Worm (Caenorhabditis elegans): ENCODE measurements around the gene haf-7.
A peak's percentile ranks its signal among the peaks of the same experiment; 100 is the strongest.

The haf-7 gene

ce11 chrV:14734187-14734765 is 38.8 kb upstream of the haf-7 start, which contains the start of gene unc-61:
TSS of gene unc-61 (minus strand) at chrV:14734237.
- TF ChIP-seq lin-35 (GFP tag; optimal IDR thresholded peaks at IDR 0.05) (peak in 1 of 3 experiments; percentile 72), lsl-1 (GFP tag; optimal IDR thresholded peaks at IDR 0.05) (peak; percentile 22), dpl-1 (GFP tag; optimal IDR thresholded peaks at IDR 0.05) (peak; percentile 41), akir-1 (GFP tag; optimal IDR thresholded peaks at IDR 0.05) (no peak), efl-1 (GFP tag; optimal IDR thresholded peaks at IDR 0.05) (peak; percentile 78), ets-4 (GFP tag; optimal IDR thresholded peaks at IDR 0.05) (no peak), snpc-3.4 (tag; optimal IDR thresholded peaks at IDR 0.05) (peak; percentile 5), mcd-1 (GFP tag; IDR thresholded peaks at IDR 0.05) (peak; percentile 79), rcor-1 (GFP tag; IDR thresholded peaks at IDR 0.05) (no peak), lin-26 (GFP tag; IDR thresholded peaks at IDR 0.05) (no peak), lin-54 (GFP tag; optimal IDR thresholded peaks at IDR 0.05) (peak; percentile 35)

ce11 chrV:14736851-14737250 is 36.2 kb upstream of the haf-7 start, which contains the start of gene Y50E8A.5:
TSS of gene Y50E8A.5 (minus strand) at chrV:14736951.
- no peak for TF ChIP-seq gei-17 (GFP tag; optimal IDR thresholded peaks at IDR 0.05)
- TF ChIP-seq F23B12.7 (tag; optimal IDR thresholded peaks at IDR 0.05; ENCODE audit: insufficient read depth), result no peak
- no peak for TF ChIP-seq egl-44 (GFP tag; IDR thresholded peaks at IDR 0.05)
- no peak for TF ChIP-seq nhr-27 (tag; optimal IDR thresholded peaks at IDR 0.05)
- no peak for TF ChIP-seq sptf-2 (GFP tag; optimal IDR thresholded peaks at IDR 0.05)

DNA sequence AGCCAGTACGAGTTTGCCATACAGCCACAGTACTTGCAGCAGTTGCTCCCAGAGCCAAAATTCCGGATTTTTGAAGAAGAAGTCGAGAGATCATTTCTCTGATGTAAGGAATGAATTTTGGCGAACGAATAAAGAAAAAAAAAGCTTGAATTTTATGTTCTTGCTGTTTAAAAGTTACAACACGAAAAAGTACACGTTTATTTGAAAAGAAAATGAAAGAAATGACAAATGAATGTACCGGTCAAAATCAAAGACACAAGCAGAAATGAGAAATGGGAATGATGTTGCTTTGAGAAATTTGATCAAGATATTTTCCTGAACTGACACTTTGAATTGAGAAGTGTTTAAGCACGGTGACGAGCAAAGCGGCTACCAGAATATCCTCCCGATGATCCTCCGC is 31.8 kb upstream of the haf-7 start, which contains the start of gene Y50E8A.6:
TSS of gene Y50E8A.6 (minus strand) at position 101 of the 400 bp plus-strand sequence.
- no peak for TF ChIP-seq F37B4.10 (GFP tag; IDR thresholded peaks at IDR 0.05)
- TF ChIP-seq lin-26 (GFP tag; IDR thresholded peaks at IDR 0.05), result no peak
- no peak for TF ChIP-seq cebp-1 (GFP tag; IDR thresholded peaks at IDR 0.05)
- no peak for TF ChIP-seq cebp-1 (tag; optimal IDR thresholded peaks at IDR 0.05)
- no peak for TF ChIP-seq F33H1.4 (GFP tag; IDR thresholded peaks at IDR 0.05)
- TF ChIP-seq lsy-27 (tag; optimal IDR thresholded peaks at IDR 0.05; ENCODE audit: borderline replicate concordance, insufficient read depth), result no peak
- TF ChIP-seq ekl-4 (GFP tag; IDR thresholded peaks at IDR 0.05), result no peak

DNA sequence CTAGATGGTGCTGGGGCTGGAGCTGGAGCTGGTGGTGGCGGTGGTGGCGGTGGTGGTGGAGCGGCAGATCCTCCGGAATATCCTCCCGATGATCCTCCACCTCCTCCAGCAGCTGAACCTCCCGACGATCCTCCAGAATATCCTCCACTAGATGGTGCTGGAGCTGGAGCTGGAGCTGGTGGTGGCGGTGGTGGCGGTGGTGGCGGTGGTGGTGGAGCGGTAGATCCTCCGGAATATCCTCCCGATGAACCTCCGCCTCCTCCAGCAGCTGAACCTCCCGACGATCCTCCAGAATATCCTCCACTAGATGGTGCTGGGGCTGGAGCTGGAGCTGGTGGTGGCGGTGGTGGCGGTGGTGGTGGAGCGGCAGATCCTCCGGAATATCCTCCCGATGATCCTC is 30.2 kb upstream of the haf-7 start:
- peak; percentile 78; the same call in 1 of the 2 replicates for TF ChIP-seq egrh-3 (GFP tag; IDR thresholded peaks at IDR 0.05)

DNA sequence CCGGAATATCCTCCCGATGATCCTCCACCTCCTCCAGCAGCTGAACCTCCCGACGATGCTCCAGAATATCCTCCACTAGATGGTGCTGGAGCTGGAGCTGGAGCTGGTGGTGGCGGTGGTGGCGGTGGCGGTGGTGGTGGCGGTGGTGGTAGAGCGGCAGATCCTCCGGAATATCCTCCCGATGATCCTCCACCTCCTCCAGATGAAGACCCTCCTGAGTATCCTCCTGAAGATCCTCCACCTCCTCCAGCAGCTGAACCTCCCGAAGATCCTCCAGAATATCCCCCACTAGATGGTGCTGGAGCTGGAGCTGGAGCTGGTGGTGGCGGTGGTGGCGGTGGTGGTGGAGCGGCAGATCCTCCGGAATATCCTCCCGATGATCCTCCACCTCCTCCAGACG is 29.6 kb upstream of the haf-7 start:
- peak; percentile 74; the same call in 1 of the 2 replicates for TF ChIP-seq egrh-3 (GFP tag; IDR thresholded peaks at IDR 0.05)

- TF ChIP-seq nfya-2 (GFP tag; IDR thresholded peaks at IDR 0.05) (no peak), lin-26 (GFP tag; IDR thresholded peaks at IDR 0.05) (0 out of 2 replicates have a peak, but pooled peaks have one; percentile 14), egrh-3 (GFP tag; IDR thresholded peaks at IDR 0.05) (peak; percentile 69), fkh-3 (tag; optimal IDR thresholded peaks at IDR 0.05) (no peak), zfh-2 (GFP tag; conservative IDR thresholded peaks at IDR 0.05) (peak; percentile 85)
Observed at ce11 chrV:14744824-14745223, 28.2 kb upstream of the haf-7 start.

- no peak for TF ChIP-seq F22D6.2 (tag; optimal IDR thresholded peaks at IDR 0.05)
- TF ChIP-seq ztf-26 (tag; optimal IDR thresholded peaks at IDR 0.05), result no peak
- TF ChIP-seq nfyb-1 (GFP tag; IDR thresholded peaks at IDR 0.05), result no peak
- TF ChIP-seq zfh-2 (GFP tag; conservative IDR thresholded peaks at IDR 0.05), result peak; percentile 79; the same call in 1 of the 2 replicates
- TF ChIP-seq mes-4 (tag; optimal IDR thresholded peaks at IDR 0.05), result no peak
- TF ChIP-seq gei-17 (GFP tag; optimal IDR thresholded peaks at IDR 0.05), result no peak
- no peak for TF ChIP-seq let-526 (GFP tag; IDR thresholded peaks at IDR 0.05)
- no peak for TF ChIP-seq madf-8 (GFP tag; conservative IDR thresholded peaks at IDR 0.05)
- no peak for TF ChIP-seq mcd-1 (GFP tag; IDR thresholded peaks at IDR 0.05)
- TF ChIP-seq ztf-18 (tag; optimal IDR thresholded peaks at IDR 0.05), result no peak
- no peak for TF ChIP-seq dox-1 (GFP tag; IDR thresholded peaks at IDR 0.05)
- peak; percentile 70; the same call in 1 of the 2 replicates for TF ChIP-seq egrh-3 (GFP tag; IDR thresholded peaks at IDR 0.05)
- TF ChIP-seq attf-5 (GFP tag; optimal IDR thresholded peaks at IDR 0.05), result no peak
- TF ChIP-seq tbp1 (GFP tag; optimal IDR thresholded peaks at IDR 0.05), result no peak
Observed at ce11 chrV:14746975-14747374, 26.1 kb upstream of the haf-7 start.
